Worm (Caenorhabditis elegans) whole organism, young adult: ENCODE measurements around the gene sma-3.
A peak's percentile ranks its signal among the peaks of the same experiment; 100 is the strongest.

Source experiments
- F10E7.11 ChIP-seq: sonication (generic microtip); optimal IDR thresholded peaks from 2 replicates; lab custom pipeline; 2017; ENCODE audit warnings: mild to moderate bottlenecking, missing genetic modification characterization, moderate library complexity, missing compliant biosample characterization
- F57A8.1 ChIP-seq: fragments of 200-800 bp; sonication (Bioruptor generic); optimal IDR thresholded peaks from 2 replicates; lab custom pipeline; 2018; ENCODE audit warnings: mild to moderate bottlenecking, missing genetic modification characterization, moderate library complexity, missing compliant biosample characterization
- cebp-1 ChIP-seq, 2 experiments: fragments of 200-800 bp in 1 of 2; sonication (Bioruptor generic) in 1 of 2; sonication (generic microtip) in 1 of 2; IDR thresholded peaks in 1 of 2; optimal IDR thresholded peaks in 1 of 2; 2 replicates each; pipeline versions ENCODE4 v1.3.6 to Lab custom; 2017 to 2022; ENCODE audit warnings: missing compliant biosample characterization in 2 of 2, missing genetic modification characterization in 2 of 2, mild to moderate bottlenecking in 1 of 2, missing genetic modification reagents in 1 of 2, moderate library complexity in 1 of 2
- die-1 ChIP-seq: sonication (generic microtip); optimal IDR thresholded peaks from 2 replicates; lab custom pipeline; 2016; ENCODE audit warnings: missing genotype, mild to moderate bottlenecking, missing genetic modification characterization, missing compliant biosample characterization
- egl-44 ChIP-seq: fragments of 200-800 bp; sonication (Bioruptor generic); IDR thresholded peaks from 2 replicates; pipeline ENCODE4 v1.3.6; 2022; ENCODE audit warnings: missing genetic modification reagents, missing genetic modification characterization, missing compliant biosample characterization
- lin-26 ChIP-seq: fragments of 200-800 bp; sonication (Bioruptor generic); IDR thresholded peaks from 2 replicates; pipeline ENCODE4 v1.3.6; 2022; ENCODE audit warnings: missing genetic modification reagents, missing genetic modification characterization, missing compliant biosample characterization
- lsl-1 ChIP-seq: fragments of 200-800 bp; sonication (Bioruptor generic); optimal IDR thresholded peaks from 2 replicates; lab custom pipeline; 2018; ENCODE audit warnings: mild to moderate bottlenecking, missing genetic modification characterization, moderate library complexity, missing compliant biosample characterization
- lsy-27 ChIP-seq: sonication (generic microtip); optimal IDR thresholded peaks from 2 replicates; lab custom pipeline; 2017; ENCODE audit warnings: missing genetic modification characterization, mild to moderate bottlenecking, missing compliant biosample characterization, antibody characterized with exemption, missing genotype, borderline replicate concordance; ENCODE audit not compliant: insufficient read depth
- madf-10 ChIP-seq: sonication (generic microtip); optimal IDR thresholded peaks from 2 replicates; lab custom pipeline; 2016; ENCODE audit warnings: mild to moderate bottlenecking, missing genetic modification characterization, missing compliant biosample characterization
- nhr-80 ChIP-seq: sonication (generic microtip); optimal IDR thresholded peaks from 2 replicates; lab custom pipeline; 2016; ENCODE audit warnings: missing genetic modification characterization, missing compliant biosample characterization
- rpc-1 ChIP-seq, 2 experiments: fragments of 150-350 bp in 1 of 2; sonication (generic microtip) in 1 of 2; optimal IDR thresholded peaks; 2 replicates each; lab custom pipeline; 2014 to 2018; ENCODE audit warnings: missing biosample characterization in 1 of 2, missing genetic modification characterization in 1 of 2, missing genetic modification reagents in 1 of 2, missing genotype in 1 of 2
- ztf-28 ChIP-seq: fragments of 200-800 bp; sonication (Bioruptor generic); IDR thresholded peaks from 2 replicates; pipeline ENCODE4 v1.3.6; 2022; ENCODE audit warnings: missing genetic modification reagents, missing genetic modification characterization, missing compliant biosample characterization

sma-3 gene

ce11 chrIII:6818037-6818436 is 45.7 kb downstream of the sma-3 start:
- TF ChIP-seq ztf-28: no peak
- TF ChIP-seq rpc-1 (optimal IDR thresholded peaks at IDR 0.05; lab: Kevin White, UChicago): no peak
- TF ChIP-seq rpc-1 (tag; optimal IDR thresholded peaks at IDR 0.05; lab: Kevin White, UChicago): no peak
- no peak for TF ChIP-seq lsl-1 (GFP tag; lab: Kevin White, UChicago)
- TF ChIP-seq F57A8.1 (GFP tag; lab: Kevin White, UChicago): no peak
- no peak for TF ChIP-seq lin-26 (GFP tag; lab: Robert Waterston, UW)
- TF ChIP-seq nhr-80 (tag; lab: Kevin White, UChicago): peak; percentile 25
- TF ChIP-seq die-1 (tag; lab: Kevin White, UChicago): no peak
- TF ChIP-seq egl-44 (GFP tag; lab: Robert Waterston, UW): 0 out of 2 replicates have a peak, but pooled peaks have one; percentile 17
- TF ChIP-seq madf-10 (tag; lab: Kevin White, UChicago): no peak
- no peak for TF ChIP-seq F10E7.11 (tag; lab: Kevin White, UChicago)

ce11 chrIII:6816930-6817329 is 46.8 kb downstream of the sma-3 start, which contains the start of gene F28F5.4:
F28F5.4 (minus strand) TSS chrIII:6817033.
- no peak for TF ChIP-seq lsy-27
- 0 out of 2 replicates have a peak, but pooled peaks have one; percentile 20 for TF ChIP-seq cebp-1 (GFP tag; IDR thresholded peaks at IDR 0.05; lab: Robert Waterston, UW)
- peak; percentile 85 for TF ChIP-seq cebp-1 (tag; optimal IDR thresholded peaks at IDR 0.05; lab: Kevin White, UChicago)
- TF ChIP-seq, all 124 proteins: peak for 1
